Fruit fly (Drosophila melanogaster) whole organism, pupa: Measurements from ENCODE around the gene CG13946.

Experiments
- CG15710 ChIP-seq: fragments of 200-800 bp; sonication (Bioruptor generic); optimal IDR thresholded peaks from 2 replicates; lab custom pipeline; 2018; ENCODE audit warnings: missing biosample characterization, mild to moderate bottlenecking, missing genetic modification characterization, moderate library complexity
- CG8159 ChIP-seq: fragments of 200-800 bp; sonication (Bioruptor generic); optimal IDR thresholded peaks from 3 replicates; lab custom pipeline; 2018; ENCODE audit warnings: missing biosample characterization, mild to moderate bottlenecking, missing genetic modification characterization, moderate library complexity
- EcR ChIP-seq: fragments of 200-800 bp; sonication (Bioruptor generic); optimal IDR thresholded peaks from 3 replicates; lab custom pipeline; 2019; ENCODE audit warnings: missing biosample characterization, missing genetic modification characterization, mild to moderate bottlenecking, moderate library complexity, missing genetic modification reagents
- Ets98B ChIP-seq: fragments of 200-800 bp; sonication (Bioruptor generic); IDR thresholded peaks from 2 replicates; pipeline ENCODE4 v1.3.6; 2022; ENCODE audit warnings: missing biosample characterization, missing genetic modification characterization

dm6 chr2L:821242-821985 is 45.1 kb downstream of the CG13946 start, which contains the start of gene CG3662:
- TF ChIP-seq EcR (no peak), CG8159 (tag; lab: Kevin White, UChicago) (no peak), CG15710 (tag; lab: Kevin White, UChicago) (no peak), Ets98B (GFP tag; lab: Robert Waterston, UW) (no peak)
